Worm (Caenorhabditis elegans) whole organism, L4 larva: Measurements from ENCODE around the gene srw-13.

Source experiments
- D1046.2 ChIP-seq: fragments of 200-800 bp; sonication (Bioruptor generic); IDR thresholded peaks from 2 replicates; pipeline ENCODE4 v1.3.6; 2022; ENCODE audit warnings: missing genetic modification characterization, missing compliant biosample characterization
- T20F7.1 ChIP-seq: fragments of 200-800 bp; sonication (Bioruptor generic); optimal IDR thresholded peaks from 2 replicates; lab custom pipeline; 2018; ENCODE audit warnings: mild to moderate bottlenecking, missing genetic modification characterization, missing compliant biosample characterization
- ZK546.5 ChIP-seq, 2 experiments: sonication (generic microtip); optimal IDR thresholded peaks; 2 replicates each; lab custom pipeline; 2017; ENCODE audit warnings: missing biosample characterization in 2 of 2, missing genetic modification characterization in 2 of 2
- daf-12 ChIP-seq: fragments of 150-350 bp; optimal IDR thresholded peaks from 2 replicates; lab custom pipeline; 2014; ENCODE audit warnings: missing biosample characterization, missing genetic modification reagents, missing genetic modification characterization
- lin-13 ChIP-seq: fragments of 150-350 bp; optimal IDR thresholded peaks from 2 replicates; lab custom pipeline; 2014; ENCODE audit warnings: missing biosample characterization, missing genetic modification reagents, missing genetic modification characterization
- pha-4 ChIP-seq, 2 experiments: fragments of 150-350 bp in 1 of 2; fragments of 200-800 bp in 1 of 2; sonication (Bioruptor generic) in 1 of 2; IDR thresholded peaks in 1 of 2; optimal IDR thresholded peaks in 1 of 2; 2 replicates each; pipeline versions ENCODE4 v1.3.6 to Lab custom; 2014 to 2022; ENCODE audit warnings: missing genetic modification characterization in 2 of 2, missing genetic modification reagents in 2 of 2, missing biosample characterization in 1 of 2, missing compliant biosample characterization in 1 of 2
- zip-2 ChIP-seq: fragments of 150-350 bp; optimal IDR thresholded peaks from 2 replicates; lab custom pipeline; 2014; ENCODE audit warnings: missing biosample characterization, missing genetic modification characterization

ce11 chrV:15264131-15264530 is 31.8 kb downstream of the srw-13 start, which contains the start of gene M01B2.12:
- TF ChIP-seq ZK546.5 (tag; optimal IDR thresholded peaks at IDR 0.05; lab: Kevin White, UChicago) = no peak
- TF ChIP-seq D1046.2 = no peak
- TF ChIP-seq daf-12 (tag; lab: Kevin White, UChicago) = no peak
- TF ChIP-seq lin-13 (GFP tag; lab: Kevin White, UChicago) = no peak
- no peak for TF ChIP-seq zip-2
- TF ChIP-seq T20F7.1 (GFP tag; lab: Kevin White, UChicago) = no peak
- no peak for TF ChIP-seq pha-4 (GFP tag; IDR thresholded peaks at IDR 0.05; lab: Robert Waterston, UW)
- TF ChIP-seq pha-4 (tag; optimal IDR thresholded peaks at IDR 0.05; lab: Kevin White, UChicago) = no peak
